Fruit fly (Drosophila melanogaster) whole organism, embryonic: Measurements from ENCODE around the gene CG3117.

ENCODE experiments used
- Atf3 ChIP-seq: fragments of 200-800 bp; sonication (Bioruptor generic); optimal IDR thresholded peaks from 3 replicates; lab custom pipeline; 2016; ENCODE audit warnings: missing biosample characterization, missing genetic modification characterization
- Atf6 ChIP-seq: fragments of 200-800 bp; sonication (Bioruptor generic); IDR thresholded peaks from 2 replicates; pipeline ENCODE4 v1.3.6; 2022; ENCODE audit warnings: missing biosample characterization, missing genetic modification characterization
- CG1024 ChIP-seq: fragments of 200-800 bp; sonication (Bioruptor generic); IDR thresholded peaks from 2 replicates; pipeline ENCODE4 v1.3.6; 2022; ENCODE audit warnings: missing biosample characterization, missing genetic modification characterization
- CG11560 ChIP-seq: fragments of 200-800 bp; sonication (Bioruptor generic); IDR thresholded peaks from 3 replicates; pipeline ENCODE4 v1.3.6; 2022; ENCODE audit warnings: missing biosample characterization, missing genetic modification characterization
- CG12236 ChIP-seq: fragments of 200-800 bp; sonication (Bioruptor generic); optimal IDR thresholded peaks from 2 replicates; lab custom pipeline; 2016; ENCODE audit warnings: missing biosample characterization, missing genetic modification characterization
- CG12299 ChIP-seq: fragments of 200-800 bp; sonication (Bioruptor generic); optimal IDR thresholded peaks from 2 replicates; lab custom pipeline; 2018; ENCODE audit warnings: missing biosample characterization, mild to moderate bottlenecking, missing genetic modification characterization
- CG16863 ChIP-seq: fragments of 200-800 bp; sonication (Bioruptor generic); optimal IDR thresholded peaks from 3 replicates; lab custom pipeline; 2016; ENCODE audit warnings: missing biosample characterization, missing genetic modification characterization
- CG2712 ChIP-seq: fragments of 200-800 bp; optimal IDR thresholded peaks from 3 replicates; lab custom pipeline; 2019; ENCODE audit warnings: missing biosample characterization, mild to moderate bottlenecking, missing genetic modification characterization, moderate library complexity
- CG30403 ChIP-seq: fragments of 200-800 bp; sonication (Bioruptor generic); optimal IDR thresholded peaks from 3 replicates; lab custom pipeline; 2016; ENCODE audit warnings: missing biosample characterization, missing genetic modification characterization
- CG34422 ChIP-seq: fragments of 200-800 bp; sonication (Bioruptor generic); IDR thresholded peaks from 3 replicates; pipeline ENCODE4 v1.3.6; 2022; ENCODE audit warnings: missing biosample characterization, missing genetic modification characterization
- CG4328 ChIP-seq: fragments of 200-800 bp; sonication (Bioruptor generic); optimal IDR thresholded peaks from 3 replicates; lab custom pipeline; 2017; ENCODE audit warnings: missing biosample characterization, missing genetic modification reagents, missing genetic modification characterization
- CG4360 ChIP-seq: fragments of 200-800 bp; sonication (Bioruptor generic); IDR thresholded peaks from 2 replicates; pipeline ENCODE4 v1.3.6; 2022; ENCODE audit warnings: missing biosample characterization, missing genetic modification characterization
- CG4730 ChIP-seq: fragments of 200-800 bp; sonication (Bioruptor generic); IDR thresholded peaks from 2 replicates; pipeline ENCODE4 v1.3.6; 2022; ENCODE audit warnings: missing biosample characterization, missing genetic modification characterization
- CG5245 ChIP-seq: fragments of 200-800 bp; sonication (Bioruptor generic); optimal IDR thresholded peaks from 3 replicates; lab custom pipeline; 2016; ENCODE audit warnings: missing biosample characterization, missing genetic modification characterization
- CG7357 ChIP-seq: fragments of 200-800 bp; sonication (Bioruptor generic); IDR thresholded peaks from 3 replicates; pipeline ENCODE4 v1.3.6; 2022; ENCODE audit warnings: missing biosample characterization, missing genetic modification characterization
- CG7839 ChIP-seq: fragments of 200-800 bp; sonication (Bioruptor generic); optimal IDR thresholded peaks from 3 replicates; lab custom pipeline; 2018; ENCODE audit warnings: missing biosample characterization, mild to moderate bottlenecking, missing genetic modification characterization, moderate library complexity
- CG9817 ChIP-seq: fragments of 200-800 bp; sonication (Bioruptor generic); optimal IDR thresholded peaks from 2 replicates; lab custom pipeline; 2018; ENCODE audit warnings: missing biosample characterization, mild to moderate bottlenecking, missing genetic modification characterization, moderate library complexity
- Deaf1 ChIP-seq: fragments of 200-800 bp; optimal IDR thresholded peaks from 3 replicates; lab custom pipeline; 2019; ENCODE audit warnings: missing biosample characterization, mild to moderate bottlenecking, missing genetic modification characterization, moderate library complexity
- GATAe ChIP-seq: fragments of 200-800 bp; sonication (Bioruptor generic); conservative IDR thresholded peaks from 2 replicates; pipeline ENCODE4 v1.3.6; 2022; ENCODE audit warnings: missing biosample characterization, missing genetic modification characterization
- Hr78 ChIP-seq, 2 experiments: fragments of 200-800 bp in 1 of 2; fragments of >200 bp in 1 of 2; sonication (Bioruptor generic) in 1 of 2; optimal IDR thresholded peaks; 2 replicates each; lab custom pipeline; 2017 to 2019; ENCODE audit warnings: missing biosample characterization in 2 of 2, missing genetic modification characterization in 2 of 2, mild to moderate bottlenecking in 1 of 2, moderate library complexity in 1 of 2
- MESR4 ChIP-seq: fragments of 200-800 bp; sonication (Bioruptor generic); optimal IDR thresholded peaks from 2 replicates; lab custom pipeline; 2018; ENCODE audit warnings: missing biosample characterization, mild to moderate bottlenecking, missing genetic modification characterization, moderate library complexity
- NC2α ChIP-seq: fragments of 200-800 bp; sonication (Bioruptor generic); optimal IDR thresholded peaks from 2 replicates; lab custom pipeline; 2016; ENCODE audit warnings: missing biosample characterization, missing genetic modification characterization
- Oli ChIP-seq: fragments of 200-800 bp; sonication (Bioruptor generic); optimal IDR thresholded peaks from 2 replicates; lab custom pipeline; 2018; ENCODE audit warnings: missing biosample characterization, mild to moderate bottlenecking, missing genetic modification characterization, moderate library complexity
- Ptx1 ChIP-seq: fragments of 200-800 bp; sonication (Bioruptor generic); IDR thresholded peaks from 2 replicates; pipeline ENCODE4 v1.3.6; 2022; ENCODE audit warnings: missing biosample characterization, missing genetic modification characterization
- Ssrp ChIP-seq: fragments of 200-800 bp; sonication (Bioruptor generic); optimal IDR thresholded peaks from 2 replicates; lab custom pipeline; 2018; ENCODE audit warnings: missing biosample characterization, mild to moderate bottlenecking, missing genetic modification characterization, moderate library complexity
- aop ChIP-seq: fragments of 200-800 bp; sonication (Bioruptor generic); IDR thresholded peaks from 2 replicates; pipeline ENCODE4 v1.3.6; 2022; ENCODE audit warnings: missing biosample characterization, missing genetic modification characterization
- az2 ChIP-seq: fragments of 200-800 bp; sonication (Bioruptor generic); optimal IDR thresholded peaks from 3 replicates; lab custom pipeline; 2016; ENCODE audit warnings: missing biosample characterization, missing genetic modification characterization
- bab2 ChIP-seq: fragments of 200-800 bp; sonication (Bioruptor generic); optimal IDR thresholded peaks from 2 replicates; lab custom pipeline; 2016; ENCODE audit warnings: missing biosample characterization, missing genetic modification characterization
- bcd ChIP-seq: fragments of 200-800 bp; sonication (Bioruptor generic); optimal IDR thresholded peaks from 2 replicates; lab custom pipeline; 2017; ENCODE audit warnings: missing biosample characterization, mild to moderate bottlenecking, missing genetic modification characterization
- bowl ChIP-seq: fragments of 200-800 bp; sonication (Bioruptor generic); IDR thresholded peaks from 2 replicates; pipeline ENCODE4 v1.3.6; 2022; ENCODE audit warnings: missing biosample characterization, missing genetic modification characterization
- caup ChIP-seq: fragments of 200-800 bp; sonication (Bioruptor generic); optimal IDR thresholded peaks from 3 replicates; lab custom pipeline; 2017; ENCODE audit warnings: missing biosample characterization, mild to moderate bottlenecking, missing genetic modification characterization, moderate library complexity; ENCODE audit not compliant: severe bottlenecking
- dm ChIP-seq: fragments of 200-800 bp; sonication (Bioruptor generic); optimal IDR thresholded peaks from 3 replicates; lab custom pipeline; 2016; ENCODE audit warnings: missing biosample characterization, missing genetic modification characterization
- dmrt11E ChIP-seq: fragments of 200-800 bp; sonication (Bioruptor generic); optimal IDR thresholded peaks from 3 replicates; lab custom pipeline; 2018; ENCODE audit warnings: missing biosample characterization, mild to moderate bottlenecking, missing genetic modification characterization, moderate library complexity
- dysf ChIP-seq: fragments of 200-800 bp; sonication (Bioruptor generic); IDR thresholded peaks from 3 replicates; pipeline ENCODE4 v1.3.6; 2022; ENCODE audit warnings: missing biosample characterization, missing genetic modification characterization
- fu2 ChIP-seq: fragments of 200-800 bp; sonication (Bioruptor generic); optimal IDR thresholded peaks from 2 replicates; lab custom pipeline; 2016; ENCODE audit warnings: missing biosample characterization, missing genetic modification characterization
- gcm ChIP-seq: fragments of 200-800 bp; sonication (Bioruptor generic); optimal IDR thresholded peaks from 2 replicates; lab custom pipeline; 2019; ENCODE audit warnings: missing biosample characterization, mild to moderate bottlenecking, missing genetic modification characterization, moderate library complexity
- gsb-n ChIP-seq: fragments of 200-800 bp; sonication (Bioruptor generic); optimal IDR thresholded peaks from 3 replicates; lab custom pipeline; 2018; ENCODE audit warnings: missing biosample characterization, mild to moderate bottlenecking, missing genetic modification characterization
- hkb ChIP-seq, 2 experiments: fragments of 200-800 bp in 1 of 2; fragments of >200 bp in 1 of 2; sonication (Bioruptor generic) in 1 of 2; IDR thresholded peaks in 1 of 2; optimal IDR thresholded peaks in 1 of 2; 2 replicates each; pipeline versions ENCODE4 v1.3.6 to Lab custom; 2017 to 2022; ENCODE audit warnings: missing biosample characterization in 1 of 2, missing genetic modification characterization in 1 of 2
- kay ChIP-seq: fragments of 200-800 bp; sonication (Bioruptor generic); optimal IDR thresholded peaks from 2 replicates; lab custom pipeline; 2016; ENCODE audit warnings: missing biosample characterization, missing genetic modification characterization
- luna ChIP-seq: fragments of 200-800 bp; sonication (Bioruptor generic); optimal IDR thresholded peaks from 2 replicates; lab custom pipeline; 2016; ENCODE audit warnings: missing biosample characterization, missing genetic modification characterization
- org-1 ChIP-seq: fragments of 200-800 bp; sonication (Bioruptor generic); optimal IDR thresholded peaks from 2 replicates; lab custom pipeline; 2017; ENCODE audit warnings: missing biosample characterization, missing genetic modification characterization
- pros ChIP-seq: fragments of 200-800 bp; sonication (Bioruptor generic); optimal IDR thresholded peaks from 3 replicates; lab custom pipeline; 2019; ENCODE audit warnings: missing biosample characterization, mild to moderate bottlenecking, missing genetic modification characterization, moderate library complexity
- psq ChIP-seq: fragments of 200-800 bp; sonication (Bioruptor generic); optimal IDR thresholded peaks from 2 replicates; lab custom pipeline; 2017; ENCODE audit warnings: missing biosample characterization, missing genetic modification characterization
- repo ChIP-seq: fragments of 200-800 bp; sonication (Bioruptor generic); optimal IDR thresholded peaks from 2 replicates; lab custom pipeline; 2016; ENCODE audit warnings: missing biosample characterization, missing genetic modification characterization
- row ChIP-seq: fragments of 200-800 bp; sonication (Bioruptor generic); IDR thresholded peaks from 3 replicates; pipeline ENCODE4 v1.3.6; 2022; ENCODE audit warnings: missing biosample characterization, missing genetic modification characterization
- shn ChIP-seq: fragments of 200-800 bp; sonication (Bioruptor generic); optimal IDR thresholded peaks from 3 replicates; lab custom pipeline; 2016; ENCODE audit warnings: missing biosample characterization, missing genetic modification characterization
- sim ChIP-seq: fragments of 200-800 bp; sonication (Bioruptor generic); IDR thresholded peaks from 2 replicates; pipeline ENCODE4 v1.3.6; 2022; ENCODE audit warnings: missing biosample characterization, missing genetic modification characterization
- ssp ChIP-seq: fragments of 200-800 bp; sonication (Bioruptor generic); IDR thresholded peaks from 2 replicates; pipeline ENCODE4 v1.3.6; 2022; ENCODE audit warnings: missing biosample characterization, missing genetic modification characterization
- trh ChIP-seq: fragments of 200-800 bp; sonication (Bioruptor generic); optimal IDR thresholded peaks from 2 replicates; lab custom pipeline; 2016; ENCODE audit warnings: missing biosample characterization, missing genetic modification characterization
- z ChIP-seq: fragments of 200-800 bp; sonication (Bioruptor generic); IDR thresholded peaks from 3 replicates; pipeline ENCODE4 v1.3.6; 2022; ENCODE audit warnings: missing biosample characterization, missing genetic modification characterization

The CG3117 gene

dm6 chr2L:2882968-2883702 is 36.1 kb upstream of the CG3117 start (continued):
- TF ChIP-seq CG7839 (tag; lab: Kevin White, UChicago) (peak; percentile 51), Ssrp (tag; lab: Kevin White, UChicago) (peak; percentile 10), pros (GFP tag; lab: Kevin White, UChicago) (no peak), org-1 (GFP tag; lab: Kevin White, UChicago) (peak; percentile 48), CG9817 (no peak), bcd (GFP tag; lab: Kevin White, UChicago) (peak; percentile 17), kay (peak; percentile 46), Atf3 (GFP tag; lab: Kevin White, UChicago) (no peak), luna (GFP tag; lab: Kevin White, UChicago) (no peak), row (peak; percentile 79), CG30403 (GFP tag; lab: Kevin White, UChicago) (peak; percentile 68), CG5245 (GFP tag; lab: Kevin White, UChicago) (peak; percentile 14), GATAe (peak; percentile 84), dmrt11E (tag; lab: Kevin White, UChicago) (no peak), gsb-n (tag; lab: Kevin White, UChicago) (peak; percentile 40), gcm (GFP tag; lab: Kevin White, UChicago) (peak; percentile 51), CG7357 (GFP tag; lab: Robert Waterston, UW) (no peak), sim (GFP tag; lab: Robert Waterston, UW) (no peak), az2 (GFP tag; lab: Kevin White, UChicago) (peak; percentile 34), CG4360 (GFP tag; lab: Robert Waterston, UW) (no peak), Hr78 (GFP tag; optimal IDR thresholded peaks at IDR 0.05; lab: Kevin White, UChicago) (peak in 1 of 2 experiments; percentile 7), CG2712 (tag; lab: Kevin White, UChicago) (peak; percentile 36), dm (GFP tag; lab: Kevin White, UChicago) (peak; percentile 44), hkb (optimal IDR thresholded peaks at IDR 0.05; lab: Kevin White, UChicago) (no peak), hkb (GFP tag; IDR thresholded peaks at IDR 0.05; lab: Robert Waterston, UW) (peak; percentile 47), psq (no peak), Deaf1 (tag; lab: Kevin White, UChicago) (peak; percentile 27), ssp (no peak; the same call in 1 of the 2 replicates), CG11560 (no peak), fu2 (peak; percentile 18), CG1024 (GFP tag; lab: Robert Waterston, UW) (peak; percentile 56; the same call in 1 of the 2 replicates), Oli (peak; percentile 29), bowl (GFP tag; lab: Robert Waterston, UW) (no peak), repo (GFP tag; lab: Kevin White, UChicago) (no peak), CG4328 (GFP tag; lab: Kevin White, UChicago) (no peak), z (GFP tag; lab: Robert Waterston, UW) (no peak), CG16863 (GFP tag; lab: Kevin White, UChicago) (peak; percentile 68), Atf6 (GFP tag; lab: Robert Waterston, UW) (peak; percentile 68), CG12299 (tag; lab: Kevin White, UChicago) (peak; percentile 30), MESR4 (peak; percentile 32), CG12236 (peak; percentile 26), trh (GFP tag; lab: Kevin White, UChicago) (peak; percentile 40), aop (GFP tag; lab: Robert Waterston, UW) (peak; percentile 16; the same call in 1 of the 2 replicates), dysf (peak; percentile 35; the same call in 1 of the 3 replicates), CG34422 (GFP tag; lab: Robert Waterston, UW) (peak; percentile 66), Ptx1 (0 out of 2 replicates have a peak, but pooled peaks have one; percentile 40), bab2 (GFP tag; lab: Kevin White, UChicago) (peak; percentile 35), NC2α (GFP tag; lab: Kevin White, UChicago) (no peak), CG4730 (no peak), caup (GFP tag; lab: Kevin White, UChicago) (peak; percentile 26), shn (no peak)
